Worm (Caenorhabditis elegans) whole organism, early embryonic: ENCODE measurements around the gene F58E6.5.

Experiments used
- ama-1 ChIP-seq: fragments of 150-350 bp; optimal IDR thresholded peaks from 2 replicates; lab custom pipeline; 2014
- ceh-36 ChIP-seq: sonication (generic microtip); optimal IDR thresholded peaks from 2 replicates; lab custom pipeline; 2016; ENCODE audit warnings: missing genetic modification characterization, inconsistent platforms, missing compliant biosample characterization
- flt-1 ChIP-seq: fragments of 200-800 bp; sonication (Bioruptor generic); IDR thresholded peaks from 2 replicates; pipeline ENCODE4 v1.3.6; 2022; ENCODE audit warnings: missing genetic modification characterization, missing compliant biosample characterization
- hmg-4 ChIP-seq: fragments of 200-800 bp; sonication (Bioruptor generic); optimal IDR thresholded peaks from 2 replicates; lab custom pipeline; 2018; ENCODE audit warnings: mild to moderate bottlenecking, missing genetic modification characterization, missing compliant biosample characterization

DNA sequence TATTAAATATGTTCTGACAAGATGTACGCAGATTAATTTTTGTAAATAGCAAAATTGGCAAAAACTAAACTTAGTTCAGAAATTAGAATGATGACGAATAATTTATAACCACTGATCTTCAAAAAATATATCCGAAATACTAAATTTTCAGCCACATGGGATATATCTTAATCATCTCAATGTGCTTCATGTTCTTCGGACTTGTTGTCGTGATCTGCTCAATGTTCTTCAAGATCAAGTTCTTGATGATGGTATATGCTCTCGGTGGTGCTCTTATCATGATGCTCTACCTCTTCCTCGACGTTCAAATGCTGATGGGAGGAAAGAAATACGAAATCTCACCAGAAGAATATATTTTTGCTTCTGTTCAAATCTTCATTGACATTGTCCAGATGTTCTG is 47.8 kb downstream of the F58E6.5 start:
- TF ChIP-seq ama-1 (lab: Kevin White, UChicago): no peak
- TF ChIP-seq flt-1 (GFP tag; lab: Robert Waterston, UW): no peak
- TF ChIP-seq hmg-4 (GFP tag; lab: Kevin White, UChicago): no peak
- no peak for TF ChIP-seq ceh-36
